Worm (Caenorhabditis elegans) whole organism, young adult: Measurements from ENCODE around the gene cth-1.

Experiments used
- F37B4.10 ChIP-seq: fragments of 200-800 bp; sonication (Bioruptor generic); IDR thresholded peaks from 2 replicates; pipeline ENCODE4 v1.3.6; 2022; ENCODE audit warnings: missing genetic modification characterization, missing compliant biosample characterization
- F49E8.2 ChIP-seq: sonication (generic microtip); optimal IDR thresholded peaks from 3 replicates; lab custom pipeline; 2017; ENCODE audit warnings: missing genetic modification characterization, mild to moderate bottlenecking, missing compliant biosample characterization, antibody characterized with exemption, moderate library complexity; ENCODE audit not compliant: insufficient read depth
- ama-1 ChIP-seq, 3 experiments: fragments of 150-350 bp in 1 of 3; sonication (generic microtip) in 2 of 3; optimal IDR thresholded peaks; 2 replicates each; lab custom pipeline; 2014 to 2018; ENCODE audit warnings: missing biosample characterization in 2 of 3, missing genetic modification characterization in 2 of 3, missing genetic modification reagents in 2 of 3
- dpl-1 ChIP-seq: fragments of 150-350 bp; optimal IDR thresholded peaks from 2 replicates; lab custom pipeline; 2014; ENCODE audit warnings: missing biosample characterization, missing genetic modification reagents, missing genetic modification characterization
- hlh-26 ChIP-seq: fragments of 200-800 bp; sonication (Bioruptor generic); conservative IDR thresholded peaks from 2 replicates; pipeline ENCODE4 v1.3.6; 2022; ENCODE audit warnings: missing genetic modification reagents, missing genetic modification characterization, missing compliant biosample characterization
- lin-35 ChIP-seq, 3 experiments: fragments of 150-350 bp in 2 of 3; sonication (generic microtip) in 1 of 3; optimal IDR thresholded peaks; 2 replicates each; lab custom pipeline; 2014 to 2018; ENCODE audit warnings: missing biosample characterization in 3 of 3, missing genetic modification characterization in 3 of 3, missing genetic modification reagents in 3 of 3
- nhr-90 ChIP-seq: sonication (generic microtip); optimal IDR thresholded peaks from 2 replicates; lab custom pipeline; 2016; ENCODE audit warnings: missing genotype, mild to moderate bottlenecking, missing genetic modification characterization, missing compliant biosample characterization
- pha-4 ChIP-seq: fragments of 150-350 bp; sonication (generic microtip); optimal IDR thresholded peaks from 2 replicates; lab custom pipeline; 2014; ENCODE audit warnings: missing biosample characterization, missing genetic modification reagents, missing genetic modification characterization
- rcor-1 ChIP-seq: fragments of 200-800 bp; sonication (Bioruptor generic); IDR thresholded peaks from 2 replicates; pipeline ENCODE4 v1.3.6; 2022; ENCODE audit warnings: missing genetic modification reagents, missing genetic modification characterization, missing compliant biosample characterization
- sea-2 ChIP-seq: fragments of 200-800 bp; sonication (Bioruptor generic); IDR thresholded peaks from 2 replicates; pipeline ENCODE4 v1.3.6; 2022; ENCODE audit warnings: missing genetic modification characterization, missing compliant biosample characterization
- unc-130 ChIP-seq: sonication (generic microtip); optimal IDR thresholded peaks from 2 replicates; lab custom pipeline; 2016; ENCODE audit warnings: missing genetic modification reagents, missing genetic modification characterization, missing compliant biosample characterization
- unc-62 ChIP-seq: fragments of 150-350 bp; optimal IDR thresholded peaks from 2 replicates; lab custom pipeline; 2014; ENCODE audit warnings: missing biosample characterization, missing genetic modification reagents, missing genetic modification characterization

DNA sequence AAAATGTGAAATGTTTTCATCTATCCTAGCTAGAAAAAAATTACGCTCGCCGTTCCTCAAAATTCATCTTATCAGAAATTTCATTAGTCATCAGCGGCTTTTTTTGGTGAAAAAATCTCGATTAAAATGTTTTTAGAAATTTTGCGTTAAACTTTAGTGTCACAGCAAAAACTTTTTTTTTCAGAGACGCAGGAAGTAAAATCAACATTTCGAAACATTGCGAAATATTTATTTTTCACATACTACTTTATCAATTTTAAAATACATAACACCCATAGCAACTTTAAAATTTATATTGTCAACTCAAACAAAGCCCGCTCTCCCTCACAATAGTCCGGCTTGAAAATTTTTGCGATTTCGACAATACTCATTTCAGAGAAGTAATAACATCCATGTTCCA lies 31.7 kb downstream of the cth-1 start:
- TF ChIP-seq sea-2: no peak
- no peak for TF ChIP-seq lin-35 (GFP tag; optimal IDR thresholded peaks at IDR 0.05; lab: Kevin White, UChicago)
- TF ChIP-seq pha-4 (tag; lab: Kevin White, UChicago): no peak
- TF ChIP-seq dpl-1 (GFP tag; lab: Kevin White, UChicago): no peak
- no peak for TF ChIP-seq rcor-1 (GFP tag; lab: Robert Waterston, UW)
- TF ChIP-seq unc-62 (GFP tag; lab: Kevin White, UChicago): no peak
- no peak for TF ChIP-seq ama-1 (optimal IDR thresholded peaks at IDR 0.05; lab: Kevin White, UChicago)
- TF ChIP-seq ama-1 (GFP tag; optimal IDR thresholded peaks at IDR 0.05; lab: Kevin White, UChicago): no peak
- TF ChIP-seq hlh-26 (GFP tag; lab: Robert Waterston, UW): no peak
- no peak for TF ChIP-seq nhr-90 (tag; lab: Kevin White, UChicago)
- no peak for TF ChIP-seq unc-130
- no peak for TF ChIP-seq F49E8.2 (tag; lab: Kevin White, UChicago)
- no peak for TF ChIP-seq F37B4.10 (GFP tag; lab: Robert Waterston, UW)
